Fruit fly (Drosophila melanogaster) whole organism, embryonic: Measurements from ENCODE around the gene RanGAP.
A peak's percentile ranks its signal among the peaks of the same experiment; 100 is the strongest.

Experiments
- CG12219 ChIP-seq: fragments of 200-800 bp; sonication (Bioruptor generic); optimal IDR thresholded peaks from 3 replicates; lab custom pipeline; 2018; ENCODE audit warnings: missing biosample characterization, mild to moderate bottlenecking, missing genetic modification characterization
- CG13287 ChIP-seq: fragments of 200-800 bp; sonication (Bioruptor generic); IDR thresholded peaks from 2 replicates; pipeline ENCODE4 v1.3.6; 2022; ENCODE audit warnings: missing biosample characterization, missing genetic modification characterization; ENCODE audit not compliant: partially characterized antibody
- CG17328 ChIP-seq: fragments of 200-800 bp; sonication (Bioruptor generic); IDR thresholded peaks from 2 replicates; pipeline ENCODE4 v1.3.6; 2022; ENCODE audit warnings: missing biosample characterization, missing genetic modification characterization
- CG4854 ChIP-seq: fragments of 200-800 bp; sonication (Bioruptor generic); optimal IDR thresholded peaks from 2 replicates; lab custom pipeline; 2016; ENCODE audit warnings: missing biosample characterization, missing genetic modification characterization, inconsistent platforms
- CG6254 ChIP-seq: fragments of 200-800 bp; sonication (Bioruptor generic); optimal IDR thresholded peaks from 3 replicates; lab custom pipeline; 2017; ENCODE audit warnings: mild to moderate bottlenecking, missing biosample characterization, missing genetic modification reagents, missing genetic modification characterization
- CoRest ChIP-seq: fragments of 200-800 bp; sonication (Bioruptor generic); optimal IDR thresholded peaks from 3 replicates; lab custom pipeline; 2018; ENCODE audit warnings: missing biosample characterization, mild to moderate bottlenecking, missing genetic modification characterization, moderate library complexity
- HLH4C ChIP-seq: fragments of 200-800 bp; sonication (Bioruptor generic); IDR thresholded peaks from 3 replicates; pipeline ENCODE4 v1.3.6; 2022; ENCODE audit warnings: missing biosample characterization, missing genetic modification characterization; ENCODE audit not compliant: partially characterized antibody
- h ChIP-seq: fragments of >200 bp; optimal IDR thresholded peaks from 2 replicates; lab custom pipeline; 2017

dm6 chr2L:19484539-19484938 lies 42.8 kb downstream of the RanGAP start, which contains the start of the genes CG10195 and CG13084:
- peak; percentile 64 for TF ChIP-seq CG13287
- no peak for TF ChIP-seq CG17328 (GFP tag; lab: Robert Waterston, UW)
- TF ChIP-seq h (lab: Kevin White, UChicago), result no peak
- TF ChIP-seq CG6254 (GFP tag; lab: Kevin White, UChicago), result no peak
- no peak for TF ChIP-seq CG12219 (GFP tag; lab: Kevin White, UChicago)
- no peak for TF ChIP-seq CoRest (tag; lab: Kevin White, UChicago)
- TF ChIP-seq CG4854, result no peak
- TF ChIP-seq HLH4C, result peak; percentile 15; the same call in 1 of the 3 replicates
